Fruit fly (Drosophila melanogaster): Measurements from ENCODE around the gene PlexB.

Gene PlexB

DNA sequence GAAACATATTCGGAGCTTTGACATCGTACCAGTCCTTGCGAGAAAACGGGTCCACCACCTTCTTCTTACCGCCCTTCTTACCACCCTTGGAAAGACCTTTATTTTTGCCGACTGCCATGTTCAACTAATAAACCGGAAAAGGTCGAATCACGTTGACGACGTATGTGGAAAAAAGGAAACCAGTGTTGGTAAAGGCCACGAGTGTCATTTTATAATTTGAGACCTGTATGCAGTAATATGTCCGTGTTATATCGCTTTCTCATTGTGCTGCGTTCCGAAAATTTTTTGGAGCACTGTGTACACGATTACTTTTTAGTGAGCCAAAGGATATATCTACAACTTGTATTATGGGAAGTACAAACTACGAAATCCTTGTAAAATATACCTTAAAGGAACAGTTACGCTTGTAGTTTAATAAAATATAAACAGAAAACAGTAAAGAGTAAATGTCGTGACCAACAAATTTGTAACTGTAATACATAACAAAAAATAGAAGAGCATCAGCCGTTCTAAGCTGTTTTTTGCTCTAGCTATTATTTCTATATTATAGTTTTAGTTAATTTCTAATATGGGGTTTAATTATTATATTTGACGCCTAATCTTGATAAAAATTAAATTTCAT lies 23.6 kb upstream of the PlexB start, which contains the start of gene RpS3A (continued):
- TF ChIP-seq cwo (GFP tag; optimal IDR thresholded peaks at IDR 0.05) (no peak), CG18619 (GFP tag; optimal IDR thresholded peaks at IDR 0.05) (peak; percentile 80), Drgx (GFP tag; IDR thresholded peaks at IDR 0.05) (no peak), CG7372 (GFP tag; IDR thresholded peaks at IDR 0.05) (peak; percentile 57; the same call in 1 of the 2 replicates), CG7928 (GFP tag; optimal IDR thresholded peaks at IDR 0.05) (peak; percentile 2), gsb (GFP tag; IDR thresholded peaks at IDR 0.05) (no peak), YL-1 (GFP tag; optimal IDR thresholded peaks at IDR 0.05) (peak; percentile 97), CG9727 (GFP tag; optimal IDR thresholded peaks at IDR 0.05) (no peak), Ets65A (GFP tag) (no peak), da (GFP tag; optimal IDR thresholded peaks at IDR 0.05) (peak; percentile 21), ERR (GFP tag; optimal IDR thresholded peaks at IDR 0.05) (peak; percentile 44), peb (GFP tag; IDR thresholded peaks at IDR 0.05) (peak; percentile 59; the same call in 1 of the 2 replicates), sd (tag; optimal IDR thresholded peaks at IDR 0.05) (no peak), hkb (optimal IDR thresholded peaks at IDR 0.05) (no peak), hkb (GFP tag; IDR thresholded peaks at IDR 0.05) (peak; percentile 60; the same call in 1 of the 2 replicates), Atf3 (GFP tag; optimal IDR thresholded peaks at IDR 0.05) (peak; percentile 75), dysf (GFP tag; IDR thresholded peaks at IDR 0.05) (no peak; the same call in 2 of the 3 replicates), Fer1 (GFP tag; optimal IDR thresholded peaks at IDR 0.05) (peak; percentile 80), croc (GFP tag; conservative IDR thresholded peaks at IDR 0.05) (no peak; the same call in 2 of the 3 replicates), ac (GFP tag; optimal IDR thresholded peaks at IDR 0.05) (peak; percentile 46), CG31441 (GFP tag; IDR thresholded peaks at IDR 0.05) (peak; percentile 80), CG10274 (GFP tag; optimal IDR thresholded peaks at IDR 0.05) (peak; percentile 64), CG13287 (GFP tag; IDR thresholded peaks at IDR 0.05; ENCODE audit: partially characterized antibody) (peak; percentile 30; the same call in 1 of the 2 replicates), gem (tag; optimal IDR thresholded peaks at IDR 0.05) (peak; percentile 55), CG32532 (GFP tag; IDR thresholded peaks at IDR 0.05) (no peak; the same call in 1 of the 2 replicates), CG12942 (GFP tag; optimal IDR thresholded peaks at IDR 0.05) (peak; percentile 59), slou (GFP tag; optimal IDR thresholded peaks at IDR 0.05) (peak; percentile 76), CG5180 (GFP tag; optimal IDR thresholded peaks at IDR 0.05) (peak; percentile 58), tx (GFP tag; optimal IDR thresholded peaks at IDR 0.05) (peak; percentile 71), kay (GFP tag; optimal IDR thresholded peaks at IDR 0.05) (peak; percentile 13), tll (GFP tag; optimal IDR thresholded peaks at IDR 0.05) (no peak), Blimp-1 (GFP tag; optimal IDR thresholded peaks at IDR 0.05) (no peak), lbe (GFP tag; optimal IDR thresholded peaks at IDR 0.05) (peak; percentile 69), CG18011 (GFP tag; optimal IDR thresholded peaks at IDR 0.05) (peak; percentile 69), tup (GFP tag; optimal IDR thresholded peaks at IDR 0.05) (no peak), lov (optimal IDR thresholded peaks at IDR 0.05) (no peak), lov (GFP tag; IDR thresholded peaks at IDR 0.05) (no peak; the same call in 2 of the 3 replicates), TFAM (GFP tag; optimal IDR thresholded peaks at IDR 0.05) (peak; percentile 17), CG14965 (GFP tag; optimal IDR thresholded peaks at IDR 0.05; ENCODE audit: borderline replicate concordance) (no peak), CG3163 (GFP tag; optimal IDR thresholded peaks at IDR 0.05) (peak; percentile 64), chm (GFP tag; IDR thresholded peaks at IDR 0.05) (peak; percentile 91), Meics (GFP tag; optimal IDR thresholded peaks at IDR 0.05) (peak; percentile 86), fu2 (GFP tag; optimal IDR thresholded peaks at IDR 0.05) (peak; percentile 64), CG12391 (tag; optimal IDR thresholded peaks at IDR 0.05) (peak; percentile 62), CG4328 (GFP tag; optimal IDR thresholded peaks at IDR 0.05) (peak; percentile 82), CoRest (tag; optimal IDR thresholded peaks at IDR 0.05) (peak; percentile 69), CG10209 (GFP tag; optimal IDR thresholded peaks at IDR 0.05) (peak; percentile 79), CG9609 (GFP tag; optimal IDR thresholded peaks at IDR 0.05) (peak; percentile 76), CG13123 (GFP tag; optimal IDR thresholded peaks at IDR 0.05) (peak; percentile 18), fru (optimal IDR thresholded peaks at IDR 0.05) (no peak)
